Fruit fly (Drosophila melanogaster) whole organism, prepupa: ENCODE results near the gene CG14641.

ENCODE experiments used
- Blimp-1 ChIP-seq: fragments of 200-800 bp; sonication (Bioruptor generic); optimal IDR thresholded peaks from 3 replicates; lab custom pipeline; 2017; ENCODE audit warnings: missing biosample characterization, missing genetic modification characterization, mild to moderate bottlenecking, moderate library complexity, missing genetic modification reagents
- CG11294 ChIP-seq: fragments of 200-800 bp; sonication (Bioruptor generic); IDR thresholded peaks from 2 replicates; pipeline ENCODE4 v1.3.6; 2022; ENCODE audit warnings: missing biosample characterization, missing genetic modification characterization
- CG11762 ChIP-seq: fragments of 200-800 bp; sonication (Bioruptor generic); optimal IDR thresholded peaks from 3 replicates; lab custom pipeline; 2016; ENCODE audit warnings: missing biosample characterization, missing genetic modification characterization; ENCODE audit not compliant: insufficient read depth
- CG11902 ChIP-seq: fragments of 200-800 bp; sonication (Bioruptor generic); optimal IDR thresholded peaks from 3 replicates; lab custom pipeline; 2016; ENCODE audit warnings: missing biosample characterization, missing genetic modification characterization
- CG15336 ChIP-seq: fragments of 200-800 bp; sonication (Bioruptor generic); IDR thresholded peaks from 2 replicates; pipeline ENCODE4 v1.3.6; 2022; ENCODE audit warnings: missing biosample characterization, missing genetic modification characterization
- CG1621 ChIP-seq: fragments of 200-800 bp; sonication (Bioruptor generic); optimal IDR thresholded peaks from 3 replicates; lab custom pipeline; 2018; ENCODE audit warnings: missing biosample characterization, mild to moderate bottlenecking, missing genetic modification characterization
- CG3032 ChIP-seq: fragments of 200-800 bp; optimal IDR thresholded peaks from 2 replicates; lab custom pipeline; 2019; ENCODE audit warnings: missing biosample characterization, mild to moderate bottlenecking, missing genetic modification characterization, moderate library complexity
- CG31627 ChIP-seq: fragments of 200-800 bp; sonication (Bioruptor generic); optimal IDR thresholded peaks from 3 replicates; lab custom pipeline; 2016; ENCODE audit warnings: missing biosample characterization, missing genetic modification characterization
- CG32006 ChIP-seq: fragments of 200-800 bp; sonication (Bioruptor generic); optimal IDR thresholded peaks from 3 replicates; lab custom pipeline; 2017; ENCODE audit warnings: missing biosample characterization, mild to moderate bottlenecking, missing genetic modification characterization
- CG3919 ChIP-seq: fragments of 200-800 bp; sonication (Bioruptor generic); optimal IDR thresholded peaks from 3 replicates; lab custom pipeline; 2016; ENCODE audit warnings: missing biosample characterization, missing genetic modification characterization
- CG6163 ChIP-seq: fragments of 200-800 bp; sonication (Bioruptor generic); IDR thresholded peaks from 3 replicates; pipeline ENCODE4 v1.3.6; 2022; ENCODE audit warnings: missing biosample characterization, missing genetic modification characterization
- CG6276 ChIP-seq: fragments of 200-800 bp; sonication (Bioruptor generic); optimal IDR thresholded peaks from 2 replicates; lab custom pipeline; 2017; ENCODE audit warnings: missing biosample characterization, mild to moderate bottlenecking, missing genetic modification characterization
- CG6808 ChIP-seq: fragments of 200-800 bp; sonication (Bioruptor generic); optimal IDR thresholded peaks from 3 replicates; lab custom pipeline; 2017; ENCODE audit warnings: missing biosample characterization, missing genetic modification characterization, mild to moderate bottlenecking, moderate library complexity, missing genetic modification reagents
- CG6854 ChIP-seq: fragments of 200-800 bp; sonication (Bioruptor generic); optimal IDR thresholded peaks from 2 replicates; lab custom pipeline; 2017; ENCODE audit warnings: missing biosample characterization, mild to moderate bottlenecking, missing genetic modification characterization
- CG8319 ChIP-seq: fragments of 200-800 bp; sonication (Bioruptor generic); optimal IDR thresholded peaks from 3 replicates; lab custom pipeline; 2016; ENCODE audit warnings: missing biosample characterization, missing genetic modification characterization
- CG8632 ChIP-seq: fragments of 200-800 bp; sonication (Bioruptor generic); optimal IDR thresholded peaks from 3 replicates; lab custom pipeline; 2016; ENCODE audit warnings: missing biosample characterization, missing genetic modification characterization
- Eip75B ChIP-seq: fragments of 200-800 bp; sonication (Bioruptor generic); optimal IDR thresholded peaks from 3 replicates; lab custom pipeline; 2016; ENCODE audit warnings: missing biosample characterization, missing genetic modification characterization
- Eip78C ChIP-seq: fragments of 200-800 bp; sonication (Bioruptor generic); peaks from one replicate; lab custom pipeline; 2016; ENCODE audit warnings: missing biosample characterization, missing genetic modification characterization
- Ets21C ChIP-seq: fragments of 200-800 bp; sonication (Bioruptor generic); optimal IDR thresholded peaks from 3 replicates; lab custom pipeline; 2016; ENCODE audit warnings: missing biosample characterization, missing genetic modification characterization
- Ets96B ChIP-seq: fragments of 200-800 bp; optimal IDR thresholded peaks from 2 replicates; lab custom pipeline; 2019; ENCODE audit warnings: missing biosample characterization, mild to moderate bottlenecking, missing genetic modification characterization, moderate library complexity
- Gug ChIP-seq: fragments of 200-800 bp; sonication (Bioruptor generic); IDR thresholded peaks from 2 replicates; pipeline ENCODE4 v1.3.6; 2022; ENCODE audit warnings: missing biosample characterization, missing genetic modification characterization
- Hr38 ChIP-seq: sonication (Bioruptor generic); optimal IDR thresholded peaks from 2 replicates; lab custom pipeline; 2016; ENCODE audit warnings: missing biosample characterization, missing genetic modification characterization
- Hr39 ChIP-seq: fragments of 200-800 bp; sonication (Bioruptor generic); optimal IDR thresholded peaks from 2 replicates; lab custom pipeline; 2016; ENCODE audit warnings: missing biosample characterization, missing genetic modification characterization
- Hr4 ChIP-seq: fragments of 200-800 bp; sonication (Bioruptor generic); optimal IDR thresholded peaks from 3 replicates; lab custom pipeline; 2016; ENCODE audit warnings: missing biosample characterization, missing genetic modification characterization
- Lpt ChIP-seq: fragments of 200-800 bp; sonication (Bioruptor generic); optimal IDR thresholded peaks from 3 replicates; lab custom pipeline; 2016; ENCODE audit warnings: missing biosample characterization, missing genetic modification characterization
- Met ChIP-seq: fragments of 200-800 bp; sonication (Bioruptor generic); optimal IDR thresholded peaks from 3 replicates; lab custom pipeline; 2016; ENCODE audit warnings: missing biosample characterization, missing genetic modification characterization
- Sox102F ChIP-seq: fragments of 200-800 bp; sonication (Bioruptor generic); optimal IDR thresholded peaks from 2 replicates; lab custom pipeline; 2016; ENCODE audit warnings: missing biosample characterization, mild to moderate bottlenecking, missing genetic modification characterization
- Sox14 ChIP-seq: fragments of 200-800 bp; sonication (Bioruptor generic); optimal IDR thresholded peaks from 3 replicates; lab custom pipeline; 2016; ENCODE audit warnings: missing biosample characterization, missing genetic modification characterization
- Sox15 ChIP-seq: fragments of 200-800 bp; sonication (Bioruptor generic); optimal IDR thresholded peaks from 3 replicates; lab custom pipeline; 2016; ENCODE audit warnings: missing biosample characterization, missing genetic modification characterization
- achi ChIP-seq: fragments of 200-800 bp; sonication (Bioruptor generic); optimal IDR thresholded peaks from 3 replicates; lab custom pipeline; 2016; ENCODE audit warnings: missing biosample characterization, missing genetic modification characterization
- acj6 ChIP-seq: fragments of 200-800 bp; sonication (Bioruptor generic); optimal IDR thresholded peaks from 3 replicates; lab custom pipeline; 2016; ENCODE audit warnings: missing biosample characterization, missing genetic modification characterization
- cyc ChIP-seq: fragments of 200-800 bp; sonication (Bioruptor generic); optimal IDR thresholded peaks from 3 replicates; lab custom pipeline; 2016; ENCODE audit warnings: missing biosample characterization, missing genetic modification characterization
- dsx ChIP-seq: fragments of 200-800 bp; optimal IDR thresholded peaks from 3 replicates; lab custom pipeline; 2019; ENCODE audit warnings: missing biosample characterization, mild to moderate bottlenecking, missing genetic modification characterization, moderate library complexity; ENCODE audit not compliant: poor library complexity, severe bottlenecking
- eg ChIP-seq: fragments of 200-800 bp; sonication (Bioruptor generic); IDR thresholded peaks from 3 replicates; pipeline ENCODE4 v1.3.6; 2022; ENCODE audit warnings: missing biosample characterization, missing genetic modification characterization
- esn ChIP-seq: fragments of 200-800 bp; sonication (Bioruptor generic); optimal IDR thresholded peaks from 2 replicates; lab custom pipeline; 2016; ENCODE audit warnings: missing biosample characterization, mild to moderate bottlenecking, missing genetic modification characterization, moderate library complexity
- fd59A ChIP-seq: fragments of 200-800 bp; sonication (Bioruptor generic); optimal IDR thresholded peaks from 2 replicates; lab custom pipeline; 2017; ENCODE audit warnings: missing biosample characterization, mild to moderate bottlenecking, missing genetic modification characterization, missing genetic modification reagents
- lz ChIP-seq: fragments of 200-800 bp; sonication (Bioruptor generic); optimal IDR thresholded peaks from 3 replicates; lab custom pipeline; 2016; ENCODE audit warnings: missing biosample characterization, missing genetic modification characterization
- net ChIP-seq: fragments of 200-800 bp; sonication (Bioruptor generic); optimal IDR thresholded peaks from 3 replicates; lab custom pipeline; 2016; ENCODE audit warnings: missing biosample characterization, missing genetic modification characterization
- pdm3 ChIP-seq: fragments of 200-800 bp; sonication (Bioruptor generic); optimal IDR thresholded peaks from 3 replicates; lab custom pipeline; 2016; ENCODE audit warnings: missing biosample characterization, missing genetic modification characterization
- salr ChIP-seq, 2 experiments: fragments of 200-800 bp; sonication (Bioruptor generic); optimal IDR thresholded peaks; 3 replicates each; lab custom pipeline; 2016 to 2018; ENCODE audit warnings: missing biosample characterization in 2 of 2, missing genetic modification characterization in 2 of 2, mild to moderate bottlenecking in 1 of 2
- spab ChIP-seq: fragments of 200-800 bp; sonication (Bioruptor generic); optimal IDR thresholded peaks from 2 replicates; lab custom pipeline; 2017; ENCODE audit warnings: missing biosample characterization, mild to moderate bottlenecking, missing genetic modification characterization, missing genetic modification reagents
- ss ChIP-seq, 2 experiments: fragments of 200-800 bp; sonication (Bioruptor generic); optimal IDR thresholded peaks; 2 replicates in 1 of 2; 3 replicates in 1 of 2; lab custom pipeline; 2017 to 2018; ENCODE audit warnings: mild to moderate bottlenecking in 2 of 2, missing biosample characterization in 2 of 2, missing genetic modification characterization in 2 of 2, moderate library complexity in 1 of 2
- svp ChIP-seq: fragments of 200-800 bp; sonication (Bioruptor generic); peaks from one replicate; lab custom pipeline; 2016; ENCODE audit warnings: missing biosample characterization, missing genetic modification characterization
- topi ChIP-seq: fragments of 200-800 bp; sonication (Bioruptor generic); optimal IDR thresholded peaks from 3 replicates; lab custom pipeline; 2016; ENCODE audit warnings: missing biosample characterization, missing genetic modification characterization
- vri ChIP-seq: fragments of 200-800 bp; sonication (Bioruptor generic); optimal IDR thresholded peaks from 3 replicates; lab custom pipeline; 2016; ENCODE audit warnings: missing biosample characterization, mild to moderate bottlenecking, missing genetic modification characterization

Gene CG14641

dm6 chr3R:4215264-4215993 lies 16.7 kb downstream of the CG14641 start, which contains the start of gene CG14636 (continued):
- peak; percentile 68 for TF ChIP-seq topi (GFP tag; lab: Kevin White, UChicago)
- TF ChIP-seq CG11294 (GFP tag; lab: Robert Waterston, UW), result peak; percentile 55
- TF ChIP-seq Sox14 (GFP tag; lab: Kevin White, UChicago), result peak; percentile 62
- peak; percentile 46 for TF ChIP-seq lz (GFP tag; lab: Kevin White, UChicago)
- TF ChIP-seq CG8632, result peak; percentile 69
- TF ChIP-seq cyc (GFP tag; lab: Kevin White, UChicago), result peak; percentile 56
- peak; percentile 43 for TF ChIP-seq CG6808 (GFP tag; lab: Kevin White, UChicago)
- TF ChIP-seq vri (GFP tag; lab: Kevin White, UChicago), result peak; percentile 84
- peak; percentile 80 for TF ChIP-seq CG6163

- TF ChIP-seq esn (GFP tag; lab: Kevin White, UChicago) (no peak), Blimp-1 (GFP tag; lab: Kevin White, UChicago) (peak; percentile 59), Eip78C (GFP tag; lab: Kevin White, UChicago) (peak; percentile 10)
Observed at dm6 chr3R:4214601-4215000, 17.5 kb downstream of the CG14641 start.

dm6 chr3R:4214038-4214437 lies 18.1 kb downstream of the CG14641 start:
- peak; percentile 87 for TF ChIP-seq Sox15 (GFP tag; lab: Kevin White, UChicago)
- peak; percentile 91 for TF ChIP-seq Eip75B (GFP tag; lab: Kevin White, UChicago)
- peak; percentile 93 for TF ChIP-seq CG3919 (GFP tag; lab: Kevin White, UChicago)
- peak; percentile 89 for TF ChIP-seq CG1621 (tag; lab: Kevin White, UChicago)
- peak; percentile 88 for TF ChIP-seq Sox14 (GFP tag; lab: Kevin White, UChicago)
- peak; percentile 97 for TF ChIP-seq CG6163
- peak; percentile 96 for TF ChIP-seq Eip78C (GFP tag; lab: Kevin White, UChicago)
- TF ChIP-seq CG6276 (GFP tag; lab: Kevin White, UChicago), result peak; percentile 73
- TF ChIP-seq Ets96B (tag; lab: Kevin White, UChicago), result peak; percentile 89
- peak; percentile 66 for TF ChIP-seq vri (GFP tag; lab: Kevin White, UChicago)
- TF ChIP-seq Gug, result peak; percentile 90
- TF ChIP-seq net (GFP tag; lab: Kevin White, UChicago), result peak; percentile 88
- TF ChIP-seq svp (GFP tag; lab: Kevin White, UChicago), result peak; percentile 94
- TF ChIP-seq CG11902 (GFP tag; lab: Kevin White, UChicago), result peak; percentile 92
- TF ChIP-seq Lpt, result peak; percentile 87
- peak; percentile 82 for TF ChIP-seq dsx (GFP tag; lab: Kevin White, UChicago)
- TF ChIP-seq eg (GFP tag; lab: Robert Waterston, UW), result peak; percentile 95
- peak; percentile 52 for TF ChIP-seq Hr38 (GFP tag; lab: Kevin White, UChicago)
- TF ChIP-seq CG8319 (GFP tag; lab: Kevin White, UChicago), result peak; percentile 85
- TF ChIP-seq CG32006 (GFP tag; lab: Kevin White, UChicago), result peak; percentile 87
- peak; percentile 77 for TF ChIP-seq Met (GFP tag; lab: Kevin White, UChicago)
- TF ChIP-seq cyc (GFP tag; lab: Kevin White, UChicago), result peak; percentile 92
- TF ChIP-seq CG31627 (GFP tag; lab: Kevin White, UChicago), result peak; percentile 90
- TF ChIP-seq acj6, result peak; percentile 91
- peak; percentile 89 for TF ChIP-seq pdm3 (GFP tag; lab: Kevin White, UChicago)
- TF ChIP-seq Sox102F (GFP tag; lab: Kevin White, UChicago), result peak; percentile 73
- peak; percentile 77 for TF ChIP-seq CG8632
- TF ChIP-seq CG6854, result peak; percentile 47
- peak; percentile 88 for TF ChIP-seq Hr39 (GFP tag; lab: Kevin White, UChicago)
- TF ChIP-seq CG3032 (tag; lab: Kevin White, UChicago), result peak; percentile 87
- TF ChIP-seq salr (GFP tag; optimal IDR thresholded peaks at IDR 0.05; lab: Kevin White, UChicago), result peak; percentile 54 to 84
- TF ChIP-seq CG15336, result peak; percentile 90
- TF ChIP-seq fd59A (GFP tag; lab: Kevin White, UChicago), result peak; percentile 88
- TF ChIP-seq lz (GFP tag; lab: Kevin White, UChicago), result peak; percentile 87
- TF ChIP-seq Blimp-1 (GFP tag; lab: Kevin White, UChicago), result no peak
- peak; percentile 74 for TF ChIP-seq CG11762 (GFP tag; lab: Kevin White, UChicago)
- peak; percentile 90 for TF ChIP-seq Hr4 (GFP tag; lab: Kevin White, UChicago)
- peak; percentile 84 for TF ChIP-seq achi (GFP tag; lab: Kevin White, UChicago)
- TF ChIP-seq CG6808 (GFP tag; lab: Kevin White, UChicago), result peak; percentile 87
- TF ChIP-seq ss (GFP tag; optimal IDR thresholded peaks at IDR 0.05; lab: Kevin White, UChicago), result peak; percentile 84 to 90
- TF ChIP-seq spab (GFP tag; lab: Kevin White, UChicago), result peak; percentile 87
- peak; percentile 73 for TF ChIP-seq Ets21C
